Worm (Caenorhabditis elegans) whole organism, young adult: Measurements from ENCODE around the gene set-12.

ENCODE experiments used
- B0035.1 ChIP-seq: sonication (generic microtip); optimal IDR thresholded peaks from 2 replicates; lab custom pipeline; 2016; ENCODE audit warnings: missing genetic modification characterization, mild to moderate bottlenecking, missing compliant biosample characterization, missing genotype, missing genetic modification reagents
- cebp-1 ChIP-seq, 2 experiments: fragments of 200-800 bp in 1 of 2; sonication (Bioruptor generic) in 1 of 2; sonication (generic microtip) in 1 of 2; IDR thresholded peaks in 1 of 2; optimal IDR thresholded peaks in 1 of 2; 2 replicates each; pipeline versions ENCODE4 v1.3.6 to Lab custom; 2017 to 2022; ENCODE audit warnings: missing compliant biosample characterization in 2 of 2, missing genetic modification characterization in 2 of 2, mild to moderate bottlenecking in 1 of 2, missing genetic modification reagents in 1 of 2, moderate library complexity in 1 of 2
- ceh-79 ChIP-seq: sonication (generic microtip); optimal IDR thresholded peaks from 2 replicates; lab custom pipeline; 2017; ENCODE audit warnings: mild to moderate bottlenecking, missing genetic modification characterization, missing compliant biosample characterization
- gei-17 ChIP-seq: fragments of 200-800 bp; sonication (Bioruptor generic); optimal IDR thresholded peaks from 2 replicates; lab custom pipeline; 2018; ENCODE audit warnings: mild to moderate bottlenecking, missing genetic modification characterization, missing compliant biosample characterization
- hmg-20 ChIP-seq: fragments of 200-800 bp; sonication (Bioruptor generic); IDR thresholded peaks from 2 replicates; pipeline ENCODE4 v1.3.6; 2022; ENCODE audit warnings: missing genetic modification reagents, missing genetic modification characterization, missing compliant biosample characterization
- lin-35 ChIP-seq, 3 experiments: fragments of 150-350 bp in 2 of 3; sonication (generic microtip) in 1 of 3; optimal IDR thresholded peaks; 2 replicates each; lab custom pipeline; 2014 to 2018; ENCODE audit warnings: missing biosample characterization in 3 of 3, missing genetic modification characterization in 3 of 3, missing genetic modification reagents in 3 of 3
- nhr-80 ChIP-seq: sonication (generic microtip); optimal IDR thresholded peaks from 2 replicates; lab custom pipeline; 2016; ENCODE audit warnings: missing genetic modification characterization, missing compliant biosample characterization
- pha-4 ChIP-seq: fragments of 150-350 bp; sonication (generic microtip); optimal IDR thresholded peaks from 2 replicates; lab custom pipeline; 2014; ENCODE audit warnings: missing biosample characterization, missing genetic modification reagents, missing genetic modification characterization
- snpc-4 ChIP-seq, 5 experiments: fragments of 150-350 bp in 1 of 5; sonication (generic microtip) in 4 of 5; optimal IDR thresholded peaks; 2 replicates each; lab custom pipeline; 2014 to 2018; ENCODE audit warnings: missing genetic modification characterization in 5 of 5, missing biosample characterization in 3 of 5, antibody characterized with exemption in 2 of 5, mild to moderate bottlenecking in 2 of 5, missing compliant biosample characterization in 2 of 5, missing genotype in 2 of 5, moderate library complexity in 2 of 5, missing genetic modification reagents in 1 of 5
- ztf-28 ChIP-seq: fragments of 200-800 bp; sonication (Bioruptor generic); IDR thresholded peaks from 2 replicates; pipeline ENCODE4 v1.3.6; 2022; ENCODE audit warnings: missing genetic modification reagents, missing genetic modification characterization, missing compliant biosample characterization

ce11 chrX:7720565-7720964 is 15.5 kb downstream of the set-12 start:
- no peak for TF ChIP-seq hmg-20
- no peak for TF ChIP-seq pha-4 (tag; lab: Kevin White, UChicago)
- TF ChIP-seq cebp-1 (GFP tag; IDR thresholded peaks at IDR 0.05; lab: Robert Waterston, UW): no peak
- no peak for TF ChIP-seq cebp-1 (tag; optimal IDR thresholded peaks at IDR 0.05; lab: Kevin White, UChicago)
- TF ChIP-seq B0035.1 (tag; lab: Kevin White, UChicago): no peak
- no peak for TF ChIP-seq ztf-28 (GFP tag; lab: Robert Waterston, UW)
- no peak for TF ChIP-seq snpc-4 (GFP tag; optimal IDR thresholded peaks at IDR 0.05; lab: Kevin White, UChicago)
- TF ChIP-seq snpc-4 (tag; optimal IDR thresholded peaks at IDR 0.05; lab: Kevin White, UChicago): no peak
- no peak for TF ChIP-seq gei-17 (GFP tag; lab: Kevin White, UChicago)
- no peak for TF ChIP-seq lin-35 (GFP tag; optimal IDR thresholded peaks at IDR 0.05; lab: Kevin White, UChicago)
- TF ChIP-seq nhr-80 (tag; lab: Kevin White, UChicago): no peak
- no peak for TF ChIP-seq ceh-79 (tag; lab: Kevin White, UChicago)
